Fruit fly (Drosophila melanogaster) whole organism, embryonic: ENCODE data around the gene Ldaf1.

Experiments
- Antp ChIP-seq: fragments of 200-800 bp; sonication (Bioruptor generic); optimal IDR thresholded peaks from 3 replicates; lab custom pipeline; 2016; ENCODE audit warnings: missing biosample characterization, missing genetic modification characterization
- CG10209 ChIP-seq: fragments of 200-800 bp; sonication (Bioruptor generic); optimal IDR thresholded peaks from 3 replicates; lab custom pipeline; 2017; ENCODE audit warnings: missing biosample characterization, mild to moderate bottlenecking, missing genetic modification characterization, missing genetic modification reagents
- CG10274 ChIP-seq: fragments of 200-800 bp; sonication (Bioruptor generic); optimal IDR thresholded peaks from 3 replicates; lab custom pipeline; 2017; ENCODE audit warnings: missing biosample characterization, mild to moderate bottlenecking, missing genetic modification characterization
- CG10462 ChIP-seq: fragments of 200-800 bp; sonication (Bioruptor generic); optimal IDR thresholded peaks from 2 replicates; lab custom pipeline; 2016; ENCODE audit warnings: missing biosample characterization, missing genetic modification characterization
- CG11560 ChIP-seq: fragments of 200-800 bp; sonication (Bioruptor generic); IDR thresholded peaks from 3 replicates; pipeline ENCODE4 v1.3.6; 2022; ENCODE audit warnings: missing biosample characterization, missing genetic modification characterization
- CG11723 ChIP-seq: fragments of 200-800 bp; sonication (Bioruptor generic); optimal IDR thresholded peaks from 2 replicates; lab custom pipeline; 2017; ENCODE audit warnings: missing biosample characterization, mild to moderate bottlenecking, missing genetic modification characterization
- CG15073 ChIP-seq: fragments of 200-800 bp; sonication (Bioruptor generic); optimal IDR thresholded peaks from 2 replicates; lab custom pipeline; 2016; ENCODE audit warnings: missing biosample characterization, missing genetic modification characterization
- CG15514 ChIP-seq: fragments of 200-800 bp; sonication (Bioruptor generic); optimal IDR thresholded peaks from 3 replicates; lab custom pipeline; 2017; ENCODE audit warnings: missing biosample characterization, missing genetic modification characterization, mild to moderate bottlenecking, moderate library complexity, missing genetic modification reagents
- CG17361 ChIP-seq: fragments of 200-800 bp; sonication (Bioruptor generic); IDR thresholded peaks from 3 replicates; pipeline ENCODE4 v1.3.6; 2022; ENCODE audit warnings: missing biosample characterization, missing genetic modification characterization
- CG17385 ChIP-seq: fragments of 200-800 bp; sonication (Bioruptor generic); optimal IDR thresholded peaks from 3 replicates; lab custom pipeline; 2018; ENCODE audit warnings: missing biosample characterization, mild to moderate bottlenecking, missing genetic modification characterization
- CG1792 ChIP-seq: fragments of 200-800 bp; sonication (Bioruptor generic); optimal IDR thresholded peaks from 2 replicates; lab custom pipeline; 2016; ENCODE audit warnings: missing biosample characterization, missing genetic modification characterization
- CG18476 ChIP-seq: fragments of 200-800 bp; sonication (Bioruptor generic); optimal IDR thresholded peaks from 2 replicates; lab custom pipeline; 2016; ENCODE audit warnings: missing biosample characterization, mild to moderate bottlenecking, missing genetic modification characterization
- CG2889 ChIP-seq: fragments of 200-800 bp; sonication (Bioruptor generic); IDR thresholded peaks from 3 replicates; pipeline ENCODE4 v1.3.6; 2022; ENCODE audit warnings: missing biosample characterization, missing genetic modification characterization
- CG31388 ChIP-seq: fragments of 200-800 bp; sonication (Bioruptor generic); optimal IDR thresholded peaks from 2 replicates; lab custom pipeline; 2016; ENCODE audit warnings: missing biosample characterization, missing genetic modification characterization
- CG33213 ChIP-seq: fragments of 200-800 bp; sonication (Bioruptor generic); optimal IDR thresholded peaks from 3 replicates; lab custom pipeline; 2016; ENCODE audit warnings: missing biosample characterization, missing genetic modification characterization
- CG3407 ChIP-seq: fragments of 200-800 bp; sonication (Bioruptor generic); optimal IDR thresholded peaks from 2 replicates; lab custom pipeline; 2018; ENCODE audit warnings: missing biosample characterization, mild to moderate bottlenecking, missing genetic modification characterization
- CG4617 ChIP-seq: fragments of 200-800 bp; sonication (Bioruptor generic); optimal IDR thresholded peaks from 3 replicates; lab custom pipeline; 2016; ENCODE audit warnings: missing biosample characterization, missing genetic modification characterization, borderline replicate concordance
- CG4707 ChIP-seq: fragments of 200-800 bp; sonication (Bioruptor generic); optimal IDR thresholded peaks from 2 replicates; lab custom pipeline; 2018; ENCODE audit warnings: missing biosample characterization, mild to moderate bottlenecking, missing genetic modification characterization, moderate library complexity
- CG7963 ChIP-seq: fragments of 200-800 bp; sonication (Bioruptor generic); IDR thresholded peaks from 3 replicates; pipeline ENCODE4 v1.3.6; 2022; ENCODE audit warnings: missing biosample characterization, missing genetic modification characterization; ENCODE audit not compliant: partially characterized antibody
- CG8290 ChIP-seq, 3 experiments: fragments of 200-800 bp; sonication (Bioruptor generic); optimal IDR thresholded peaks; 2 replicates each; lab custom pipeline; 2016 to 2019; ENCODE audit warnings: missing biosample characterization in 3 of 3, missing genetic modification characterization in 3 of 3, mild to moderate bottlenecking in 2 of 3, moderate library complexity in 1 of 3
- Dek ChIP-seq: fragments of 200-800 bp; sonication (Bioruptor generic); optimal IDR thresholded peaks from 3 replicates; lab custom pipeline; 2019; ENCODE audit warnings: missing biosample characterization, mild to moderate bottlenecking, missing genetic modification characterization, moderate library complexity
- Doc2 ChIP-seq: fragments of 200-800 bp; sonication (Bioruptor generic); IDR thresholded peaks from 2 replicates; pipeline ENCODE4 v1.3.6; 2022; ENCODE audit warnings: missing biosample characterization, missing genetic modification characterization
- Dp ChIP-seq: fragments of 200-800 bp; sonication (Bioruptor generic); optimal IDR thresholded peaks from 2 replicates; lab custom pipeline; 2018; ENCODE audit warnings: missing biosample characterization, mild to moderate bottlenecking, missing genetic modification characterization, moderate library complexity
- Gug ChIP-seq: fragments of 200-800 bp; sonication (Bioruptor generic); IDR thresholded peaks from 4 replicates; pipeline ENCODE4 v1.3.6; 2022; ENCODE audit warnings: missing biosample characterization, missing genetic modification characterization
- MESR4 ChIP-seq: fragments of 200-800 bp; sonication (Bioruptor generic); optimal IDR thresholded peaks from 2 replicates; lab custom pipeline; 2018; ENCODE audit warnings: missing biosample characterization, mild to moderate bottlenecking, missing genetic modification characterization, moderate library complexity
- NC2β ChIP-seq: fragments of 200-800 bp; sonication (Bioruptor generic); optimal IDR thresholded peaks from 2 replicates; lab custom pipeline; 2016; ENCODE audit warnings: missing biosample characterization, missing genetic modification characterization
- Opbp ChIP-seq: fragments of 200-800 bp; sonication (Bioruptor generic); IDR thresholded peaks from 3 replicates; pipeline ENCODE4 v1.3.6; 2022; ENCODE audit warnings: missing biosample characterization, missing genetic modification characterization; ENCODE audit not compliant: partially characterized antibody
- Ptx1 ChIP-seq: fragments of 200-800 bp; sonication (Bioruptor generic); IDR thresholded peaks from 2 replicates; pipeline ENCODE4 v1.3.6; 2022; ENCODE audit warnings: missing biosample characterization, missing genetic modification characterization
- Ravus ChIP-seq: fragments of 200-800 bp; sonication (Bioruptor generic); IDR thresholded peaks from 2 replicates; pipeline ENCODE4 v1.3.6; 2022; ENCODE audit warnings: missing biosample characterization, missing genetic modification characterization
- Side ChIP-seq: fragments of 200-800 bp; sonication (Bioruptor generic); optimal IDR thresholded peaks from 2 replicates; lab custom pipeline; 2016; ENCODE audit warnings: missing biosample characterization, missing genetic modification characterization
- Six4 ChIP-seq: fragments of 200-800 bp; sonication (Bioruptor generic); optimal IDR thresholded peaks from 2 replicates; lab custom pipeline; 2016; ENCODE audit warnings: missing biosample characterization, missing genetic modification characterization
- Sox100B ChIP-seq: fragments of 200-800 bp; sonication (Bioruptor generic); optimal IDR thresholded peaks from 3 replicates; lab custom pipeline; 2018; ENCODE audit warnings: missing biosample characterization, mild to moderate bottlenecking, missing genetic modification characterization
- Sry-δ ChIP-seq: fragments of 200-800 bp; sonication (Bioruptor generic); optimal IDR thresholded peaks from 2 replicates; lab custom pipeline; 2016; ENCODE audit warnings: missing biosample characterization, missing genetic modification characterization
- Ssrp ChIP-seq: fragments of 200-800 bp; sonication (Bioruptor generic); optimal IDR thresholded peaks from 2 replicates; lab custom pipeline; 2018; ENCODE audit warnings: missing biosample characterization, mild to moderate bottlenecking, missing genetic modification characterization, moderate library complexity
- ase ChIP-seq: fragments of 200-800 bp; sonication (Bioruptor generic); IDR thresholded peaks from 3 replicates; pipeline ENCODE4 v1.3.6; 2022; ENCODE audit warnings: missing biosample characterization, missing genetic modification characterization
- cad ChIP-seq: fragments of >200 bp; optimal IDR thresholded peaks from 2 replicates; lab custom pipeline; 2017; ENCODE audit warnings: missing biosample characterization, missing genetic modification characterization
- cato ChIP-seq: fragments of 200-800 bp; sonication (Bioruptor generic); optimal IDR thresholded peaks from 2 replicates; lab custom pipeline; 2016; ENCODE audit warnings: missing biosample characterization, missing genetic modification characterization, borderline replicate concordance
- dmrt11E ChIP-seq: fragments of 200-800 bp; sonication (Bioruptor generic); optimal IDR thresholded peaks from 3 replicates; lab custom pipeline; 2018; ENCODE audit warnings: missing biosample characterization, mild to moderate bottlenecking, missing genetic modification characterization, moderate library complexity
- eve ChIP-seq, 2 experiments: fragments of >200 bp; optimal IDR thresholded peaks; 2 replicates each; lab custom pipeline; 2017; ENCODE audit warnings: missing biosample characterization in 2 of 2, missing genetic modification characterization in 2 of 2
- fd3F ChIP-seq: fragments of 200-800 bp; sonication (Bioruptor generic); optimal IDR thresholded peaks from 2 replicates; lab custom pipeline; 2018; ENCODE audit warnings: missing biosample characterization, mild to moderate bottlenecking, missing genetic modification characterization, moderate library complexity
- fru ChIP-seq: fragments of >200 bp; optimal IDR thresholded peaks from 2 replicates; lab custom pipeline; 2017
- hb ChIP-seq: fragments of 200-800 bp; sonication (Bioruptor generic); IDR thresholded peaks from 3 replicates; pipeline ENCODE4 v1.3.6; 2022; ENCODE audit warnings: missing biosample characterization, missing genetic modification characterization; ENCODE audit not compliant: partially characterized antibody
- nerfin-1 ChIP-seq: fragments of 200-800 bp; sonication (Bioruptor generic); optimal IDR thresholded peaks from 3 replicates; lab custom pipeline; 2019; ENCODE audit warnings: missing biosample characterization, mild to moderate bottlenecking, missing genetic modification characterization, moderate library complexity
- pan ChIP-seq, 4 experiments: fragments of >200 bp in 3 of 4; fragments of 200-800 bp in 1 of 4; sonication (Bioruptor generic) in 1 of 4; optimal IDR thresholded peaks in 3 of 4; IDR thresholded peaks in 1 of 4; 2 replicates each; pipeline versions ENCODE4 v1.3.6 to Lab custom; 2017 to 2022; ENCODE audit warnings: missing biosample characterization in 2 of 4, missing genetic modification characterization in 2 of 4, mixed read lengths in 1 of 4
- peb ChIP-seq: fragments of 200-800 bp; sonication (Bioruptor generic); IDR thresholded peaks from 2 replicates; pipeline ENCODE4 v1.3.6; 2022; ENCODE audit warnings: missing biosample characterization, missing genetic modification characterization
- repo ChIP-seq: fragments of 200-800 bp; sonication (Bioruptor generic); optimal IDR thresholded peaks from 2 replicates; lab custom pipeline; 2016; ENCODE audit warnings: missing biosample characterization, missing genetic modification characterization
- sqz ChIP-seq: fragments of 200-800 bp; sonication (Bioruptor generic); optimal IDR thresholded peaks from 3 replicates; lab custom pipeline; 2018; ENCODE audit warnings: missing biosample characterization, mild to moderate bottlenecking, missing genetic modification characterization
- tin ChIP-seq: fragments of 200-800 bp; sonication (Bioruptor generic); optimal IDR thresholded peaks from 3 replicates; lab custom pipeline; 2016; ENCODE audit warnings: missing biosample characterization, missing genetic modification characterization
- wdn ChIP-seq: fragments of 200-800 bp; sonication (Bioruptor generic); IDR thresholded peaks from 2 replicates; pipeline ENCODE4 v1.3.6; 2022; ENCODE audit warnings: missing biosample characterization, missing genetic modification characterization
- yki ChIP-seq: fragments of >200 bp; optimal IDR thresholded peaks from 3 replicates; lab custom pipeline; 2018

The Ldaf1 gene

dm6 chrX:1879606-1880110 lies 22.1 kb downstream of the Ldaf1 start, which contains the start of gene CG14818 (continued):
- TF ChIP-seq eve (GFP tag; optimal IDR thresholded peaks at IDR 0.05; lab: Kevin White, UChicago) (peak in 1 of 2 experiments; percentile 13), CG18476 (GFP tag; lab: Kevin White, UChicago) (no peak), CG15073 (no peak), CG31388 (GFP tag; lab: Kevin White, UChicago) (no peak), dmrt11E (tag; lab: Kevin White, UChicago) (peak; percentile 45), yki (lab: Kevin White, UChicago) (no peak), tin (peak; percentile 49), CG8290 (GFP tag; optimal IDR thresholded peaks at IDR 0.05; lab: Kevin White, UChicago) (peak; percentile 67), CG8290 (tag; optimal IDR thresholded peaks at IDR 0.05; lab: Kevin White, UChicago) (peak in 1 of 2 experiments; percentile 86), CG17361 (GFP tag; lab: Robert Waterston, UW) (peak; percentile 65), Ravus (GFP tag; lab: Robert Waterston, UW) (no peak; the same call in 1 of the 2 replicates), Dp (GFP tag; lab: Kevin White, UChicago) (no peak), sqz (GFP tag; lab: Kevin White, UChicago) (peak; percentile 80), fd3F (peak; percentile 48), CG17385 (GFP tag; lab: Kevin White, UChicago) (peak; percentile 53), CG1792 (GFP tag; lab: Kevin White, UChicago) (peak; percentile 27), nerfin-1 (tag; lab: Kevin White, UChicago) (no peak), CG10462 (GFP tag; lab: Kevin White, UChicago) (peak; percentile 14), CG4707 (peak; percentile 30), CG7963 (peak; percentile 68), CG11560 (no peak), MESR4 (GFP tag; lab: Kevin White, UChicago) (no peak), fru (lab: Kevin White, UChicago) (no peak), Sry-δ (GFP tag; lab: Kevin White, UChicago) (peak; percentile 88), peb (GFP tag; lab: Robert Waterston, UW) (peak; percentile 29; the same call in 1 of the 2 replicates), CG2889 (GFP tag; lab: Robert Waterston, UW) (no peak), repo (peak; percentile 52), cato (peak; percentile 38), CG3407 (no peak), Doc2 (GFP tag; lab: Robert Waterston, UW) (no peak), Side (GFP tag; lab: Kevin White, UChicago) (peak; percentile 63), wdn (GFP tag; lab: Robert Waterston, UW) (no peak), ase (GFP tag; lab: Robert Waterston, UW) (0 out of 3 replicates have a peak, but pooled peaks have one; percentile 25), CG15514 (GFP tag; lab: Kevin White, UChicago) (peak; percentile 55), Ptx1 (GFP tag; lab: Robert Waterston, UW) (peak; percentile 78), Ssrp (tag; lab: Kevin White, UChicago) (peak; percentile 24), CG33213 (peak; percentile 70), Opbp (GFP tag; lab: Robert Waterston, UW) (peak; percentile 79), cad (GFP tag; lab: Kevin White, UChicago) (no peak), CG11723 (no peak), CG4617 (GFP tag; lab: Kevin White, UChicago) (no peak), Sox100B (no peak), pan (optimal IDR thresholded peaks at IDR 0.05; lab: Kevin White, UChicago) (no peak), pan (GFP tag; optimal IDR thresholded peaks at IDR 0.05 in 1 of 2, IDR thresholded peaks at IDR 0.05 in 1 of 2) (peak in 1 of 2 experiments; percentile 73), CG10274 (GFP tag; lab: Kevin White, UChicago) (no peak), Dek (tag; lab: Kevin White, UChicago) (peak; percentile 29), NC2β (no peak), Gug (GFP tag; lab: Robert Waterston, UW) (peak; percentile 67; the same call in 3 of the 4 replicates), CG10209 (GFP tag; lab: Kevin White, UChicago) (peak; percentile 56), hb (GFP tag; lab: Robert Waterston, UW) (peak; percentile 66), Antp (peak; percentile 76), Six4 (peak; percentile 15)
